Worm (Caenorhabditis elegans) whole organism, L2 larva: Measurements from ENCODE around the gene pqn-25.

Experiments used
- C34F6.9 ChIP-seq: fragments of 150-350 bp; optimal IDR thresholded peaks from 2 replicates; lab custom pipeline; 2014; ENCODE audit warnings: missing biosample characterization, missing genetic modification characterization
- F13H6.1 ChIP-seq: sonication (generic microtip); optimal IDR thresholded peaks from 2 replicates; lab custom pipeline; 2016; ENCODE audit warnings: missing genetic modification characterization, missing compliant biosample characterization
- Y55F3AM.14 ChIP-seq: fragments of 200-800 bp; sonication (Bioruptor generic); optimal IDR thresholded peaks from 2 replicates; lab custom pipeline; 2018; ENCODE audit warnings: mild to moderate bottlenecking, missing genetic modification characterization, missing compliant biosample characterization
- ZK546.5 ChIP-seq: sonication (generic microtip); optimal IDR thresholded peaks from 2 replicates; lab custom pipeline; 2017; ENCODE audit warnings: missing biosample characterization, missing genetic modification characterization
- alr-1 ChIP-seq: fragments of 150-350 bp; optimal IDR thresholded peaks from 2 replicates; lab custom pipeline; 2014; ENCODE audit warnings: missing biosample characterization, missing genetic modification characterization
- aly-2 ChIP-seq: fragments of 150-350 bp; optimal IDR thresholded peaks from 2 replicates; lab custom pipeline; 2014; ENCODE audit warnings: missing biosample characterization, missing genetic modification characterization
- ama-1 ChIP-seq: fragments of 150-350 bp; optimal IDR thresholded peaks from 2 replicates; lab custom pipeline; 2018; ENCODE audit warnings: inconsistent platforms
- blmp-1 ChIP-seq: sonication (generic microtip); optimal IDR thresholded peaks from 2 replicates; lab custom pipeline; 2017; ENCODE audit warnings: missing genetic modification characterization, mild to moderate bottlenecking, missing compliant biosample characterization, antibody characterized with exemption, moderate library complexity; ENCODE audit not compliant: insufficient read depth
- ceh-82 ChIP-seq: fragments of 150-350 bp; optimal IDR thresholded peaks from 2 replicates; lab custom pipeline; 2014; ENCODE audit warnings: missing biosample characterization, missing genetic modification characterization
- crh-2 ChIP-seq: sonication (generic microtip); optimal IDR thresholded peaks from 2 replicates; lab custom pipeline; 2017; ENCODE audit warnings: missing biosample characterization, missing genetic modification characterization
- dmd-4 ChIP-seq: sonication (generic microtip); optimal IDR thresholded peaks from 2 replicates; lab custom pipeline; 2017; ENCODE audit warnings: missing biosample characterization, missing genetic modification characterization
- fos-1 ChIP-seq: fragments of 150-350 bp; optimal IDR thresholded peaks from 2 replicates; lab custom pipeline; 2014; ENCODE audit warnings: missing biosample characterization, missing genetic modification characterization
- gmeb-1 ChIP-seq: fragments of 150-350 bp; optimal IDR thresholded peaks from 2 replicates; lab custom pipeline; 2014; ENCODE audit warnings: missing biosample characterization, missing genetic modification characterization
- lin-11 ChIP-seq: fragments of 150-350 bp; sonication (generic microtip); optimal IDR thresholded peaks from 2 replicates; lab custom pipeline; 2014; ENCODE audit warnings: missing biosample characterization, missing genetic modification characterization, inconsistent platforms, mixed read lengths
- lin-13 ChIP-seq: fragments of 150-350 bp; optimal IDR thresholded peaks from 2 replicates; lab custom pipeline; 2014; ENCODE audit warnings: missing biosample characterization, missing genetic modification reagents, missing genetic modification characterization
- lin-39 ChIP-seq: fragments of 150-350 bp; optimal IDR thresholded peaks from 2 replicates; lab custom pipeline; 2014; ENCODE audit warnings: missing biosample characterization, missing genetic modification reagents, missing genetic modification characterization
- lsy-2 ChIP-seq, 2 experiments: fragments of 150-350 bp in 1 of 2; sonication (generic microtip) in 1 of 2; optimal IDR thresholded peaks; 2 replicates each; lab custom pipeline; 2014 to 2017; ENCODE audit warnings: missing biosample characterization in 2 of 2, missing genetic modification characterization in 2 of 2
- mab-5 ChIP-seq: fragments of 150-350 bp; optimal IDR thresholded peaks from 2 replicates; lab custom pipeline; 2014; ENCODE audit warnings: missing biosample characterization, missing genetic modification characterization
- mbf-1 ChIP-seq: sonication (generic microtip); optimal IDR thresholded peaks from 2 replicates; lab custom pipeline; 2017; ENCODE audit warnings: missing biosample characterization, missing genetic modification characterization
- nhr-10 ChIP-seq: sonication (generic microtip); optimal IDR thresholded peaks from 2 replicates; lab custom pipeline; 2017; ENCODE audit warnings: missing biosample characterization, missing genetic modification characterization
- nhr-11 ChIP-seq: fragments of 150-350 bp; optimal IDR thresholded peaks from 2 replicates; lab custom pipeline; 2014; ENCODE audit warnings: missing biosample characterization, missing genetic modification characterization
- nhr-12 ChIP-seq: fragments of 150-350 bp; optimal IDR thresholded peaks from 2 replicates; lab custom pipeline; 2014; ENCODE audit warnings: missing biosample characterization, missing genetic modification characterization
- nhr-129 ChIP-seq: fragments of 150-350 bp; optimal IDR thresholded peaks from 2 replicates; lab custom pipeline; 2014; ENCODE audit warnings: missing biosample characterization, missing genetic modification characterization
- nhr-21 ChIP-seq: fragments of 150-350 bp; optimal IDR thresholded peaks from 2 replicates; lab custom pipeline; 2014; ENCODE audit warnings: missing biosample characterization, missing genetic modification characterization
- nhr-237 ChIP-seq: fragments of 150-350 bp; optimal IDR thresholded peaks from 2 replicates; lab custom pipeline; 2014; ENCODE audit warnings: missing biosample characterization, missing genetic modification characterization
- nhr-25 ChIP-seq: fragments of 150-350 bp; sonication (generic microtip); optimal IDR thresholded peaks from 3 replicates; lab custom pipeline; 2014; ENCODE audit warnings: missing biosample characterization, missing genetic modification characterization
- nhr-6 ChIP-seq: fragments of 150-350 bp; optimal IDR thresholded peaks from 2 replicates; lab custom pipeline; 2014; ENCODE audit warnings: missing biosample characterization, missing genetic modification characterization
- sem-4 ChIP-seq: fragments of 150-350 bp; optimal IDR thresholded peaks from 2 replicates; lab custom pipeline; 2014; ENCODE audit warnings: missing biosample characterization, missing genetic modification reagents, missing genetic modification characterization
- skn-1 ChIP-seq: sonication (generic microtip); optimal IDR thresholded peaks from 2 replicates; lab custom pipeline; 2017; ENCODE audit warnings: missing biosample characterization, missing genetic modification characterization
- sma-3 ChIP-seq: sonication (generic microtip); optimal IDR thresholded peaks from 2 replicates; lab custom pipeline; 2016; ENCODE audit warnings: missing genetic modification reagents, missing genetic modification characterization, missing compliant biosample characterization
- sma-9 ChIP-seq, 2 experiments: fragments of 150-350 bp in 1 of 2; sonication (generic microtip) in 1 of 2; optimal IDR thresholded peaks; 2 replicates each; lab custom pipeline; 2014 to 2016; ENCODE audit warnings: missing genetic modification characterization in 2 of 2, mild to moderate bottlenecking in 1 of 2, missing biosample characterization in 1 of 2, missing compliant biosample characterization in 1 of 2, missing genetic modification reagents in 1 of 2, moderate library complexity in 1 of 2
- snpc-4 ChIP-seq: fragments of 150-350 bp; optimal IDR thresholded peaks from 2 replicates; lab custom pipeline; 2014; ENCODE audit warnings: missing biosample characterization, missing genetic modification characterization
- unc-55 ChIP-seq: fragments of 150-350 bp; sonication (generic microtip); optimal IDR thresholded peaks from 3 replicates; lab custom pipeline; 2014; ENCODE audit warnings: missing biosample characterization, missing genetic modification reagents, missing genetic modification characterization
- unc-62 ChIP-seq: fragments of 150-350 bp; optimal IDR thresholded peaks from 2 replicates; lab custom pipeline; 2014; ENCODE audit warnings: missing biosample characterization, missing genetic modification reagents, missing genetic modification characterization
- zag-1 ChIP-seq: fragments of 150-350 bp; optimal IDR thresholded peaks from 2 replicates; lab custom pipeline; 2014; ENCODE audit warnings: missing biosample characterization, missing genetic modification characterization
- ztf-11 ChIP-seq: sonication (generic microtip); optimal IDR thresholded peaks from 2 replicates; lab custom pipeline; 2017; ENCODE audit warnings: missing biosample characterization, missing genetic modification characterization
- ztf-4 ChIP-seq: fragments of 150-350 bp; optimal IDR thresholded peaks from 2 replicates; lab custom pipeline; 2014; ENCODE audit warnings: missing biosample characterization, missing genetic modification characterization

pqn-25 gene

DNA sequence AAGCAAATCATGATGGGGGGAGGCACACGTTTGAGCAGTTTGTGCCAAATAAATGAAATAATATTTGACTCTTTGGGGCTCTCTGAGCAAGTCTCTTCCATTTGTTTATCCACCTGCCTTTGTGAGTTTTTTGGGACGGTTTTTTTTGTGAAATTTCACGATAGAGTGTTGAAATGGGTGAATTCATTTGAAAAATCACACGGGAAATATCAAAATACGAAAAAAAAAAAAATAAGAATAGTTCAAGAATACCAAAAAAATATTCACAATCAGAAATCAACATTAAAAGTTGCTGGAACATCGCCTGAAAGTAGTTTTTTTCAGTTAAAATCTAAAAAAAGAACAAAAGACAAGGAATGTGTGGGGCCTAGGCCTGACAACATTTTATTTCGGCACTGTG lies at the start of gene pqn-25:
pqn-25 (minus strand) TSS at position 101 of the 400 bp plus-strand sequence.
- TF ChIP-seq nhr-11 (tag; lab: Kevin White, UChicago) (no peak), sma-9 (GFP tag; optimal IDR thresholded peaks at IDR 0.05; lab: Kevin White, UChicago) (no peak), sma-9 (tag; optimal IDR thresholded peaks at IDR 0.05; lab: Kevin White, UChicago) (no peak), snpc-4 (tag; lab: Kevin White, UChicago) (no peak), aly-2 (tag; lab: Kevin White, UChicago) (no peak), ztf-11 (tag; lab: Kevin White, UChicago) (no peak), nhr-25 (tag; lab: Kevin White, UChicago) (no peak), lsy-2 (tag; optimal IDR thresholded peaks at IDR 0.05; lab: Kevin White, UChicago) (no peak), ZK546.5 (tag; lab: Kevin White, UChicago) (no peak), lin-39 (tag; lab: Kevin White, UChicago) (no peak), fos-1 (tag; lab: Kevin White, UChicago) (no peak), unc-62 (GFP tag; lab: Kevin White, UChicago) (no peak), nhr-237 (tag; lab: Kevin White, UChicago) (no peak), mbf-1 (tag; lab: Kevin White, UChicago) (no peak), zag-1 (tag; lab: Kevin White, UChicago) (no peak), dmd-4 (tag; lab: Kevin White, UChicago) (no peak), sem-4 (no peak), nhr-10 (tag; lab: Kevin White, UChicago) (no peak), gmeb-1 (tag; lab: Kevin White, UChicago) (no peak), F13H6.1 (tag; lab: Kevin White, UChicago) (no peak)

ce11 chrIII:5557246-5557819 lies 44.9 kb upstream of the pqn-25 start, which contains the start of gene rpc-2:
TSS of gene rpc-2 (plus strand) at chrIII:5557365.
- TF ChIP-seq nhr-12 (tag; lab: Kevin White, UChicago), result no peak
- peak; percentile 31 for TF ChIP-seq ama-1 (lab: Kevin White, UChicago)

DNA sequence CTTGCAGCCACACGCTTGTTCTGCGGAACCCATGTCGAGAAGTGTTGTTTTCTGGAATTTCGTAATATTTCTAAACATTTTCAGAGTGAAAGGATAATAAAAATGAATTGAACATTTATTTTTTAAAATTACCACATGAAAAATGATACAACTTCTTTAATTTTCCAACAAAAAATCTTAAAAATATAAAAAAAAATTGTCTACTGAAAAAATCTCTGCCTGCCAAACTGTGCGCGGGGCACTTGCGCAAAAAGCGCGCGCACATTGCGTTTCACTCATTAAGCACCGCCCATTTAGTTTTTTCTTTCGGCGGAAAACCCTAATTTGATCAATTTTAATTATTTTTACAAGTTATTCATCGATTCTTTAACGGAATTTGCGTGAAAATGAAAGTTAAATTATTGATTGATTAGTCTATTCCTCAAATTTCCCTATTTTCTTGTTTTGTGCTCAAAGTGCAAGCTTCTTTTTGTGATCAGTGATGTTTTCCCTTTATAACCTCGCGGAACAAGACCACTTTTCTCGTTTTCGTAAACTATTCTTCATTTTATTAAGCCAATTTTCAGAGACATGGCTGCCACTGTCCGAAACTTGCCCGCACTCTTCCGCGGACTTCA lies 42.6 kb upstream of the pqn-25 start, which contains the start of the genes nmad-1 and hach-1:
nmad-1 (minus strand) TSS at position 51 of the 617 bp plus-strand sequence.
hach-1 (plus strand) TSS at position 567 of the 617 bp plus-strand sequence.
- TF ChIP-seq gmeb-1 (tag; lab: Kevin White, UChicago) (peak; percentile 79), crh-2 (peak; percentile 40), nhr-21 (tag; lab: Kevin White, UChicago) (peak; percentile 14), nhr-6 (no peak), skn-1 (tag; lab: Kevin White, UChicago) (peak; percentile 76), sma-3 (GFP tag; lab: Kevin White, UChicago) (peak; percentile 85), snpc-4 (tag; lab: Kevin White, UChicago) (peak; percentile 47), nhr-129 (peak; percentile 27), lin-13 (peak; percentile 61), nhr-12 (tag; lab: Kevin White, UChicago) (no peak), C34F6.9 (tag; lab: Kevin White, UChicago) (peak; percentile 52), nhr-25 (tag; lab: Kevin White, UChicago) (peak; percentile 70), lsy-2 (tag; optimal IDR thresholded peaks at IDR 0.05; lab: Kevin White, UChicago) (peak; percentile 20 to 85), unc-55 (GFP tag; lab: Kevin White, UChicago) (peak; percentile 77), ztf-4 (tag; lab: Kevin White, UChicago) (peak; percentile 56), lin-11 (tag; lab: Kevin White, UChicago) (peak; percentile 58), nhr-11 (tag; lab: Kevin White, UChicago) (peak; percentile 10), Y55F3AM.14 (GFP tag; lab: Kevin White, UChicago) (no peak), fos-1 (tag; lab: Kevin White, UChicago) (peak; percentile 28), nhr-10 (tag; lab: Kevin White, UChicago) (no peak), alr-1 (tag; lab: Kevin White, UChicago) (no peak), sem-4 (peak; percentile 88), mab-5 (peak; percentile 69), sma-9 (GFP tag; optimal IDR thresholded peaks at IDR 0.05; lab: Kevin White, UChicago) (peak; percentile 87), sma-9 (tag; optimal IDR thresholded peaks at IDR 0.05; lab: Kevin White, UChicago) (no peak), ceh-82 (tag; lab: Kevin White, UChicago) (no peak), F13H6.1 (tag; lab: Kevin White, UChicago) (peak; percentile 85), blmp-1 (tag; lab: Kevin White, UChicago) (peak; percentile 39)
